Fruit fly (Drosophila melanogaster): ENCODE measurements around the gene Rsph1.

- TF ChIP-seq CG14655 (GFP tag; optimal IDR thresholded peaks at IDR 0.05) (no peak), CG8301 (tag; optimal IDR thresholded peaks at IDR 0.05) (no peak), Ets98B (GFP tag; IDR thresholded peaks at IDR 0.05) (no peak), CG32121 (GFP tag; IDR thresholded peaks at IDR 0.05) (no peak), CG17806 (tag; optimal IDR thresholded peaks at IDR 0.05) (no peak), Snoo (tag; optimal IDR thresholded peaks at IDR 0.05) (no peak), CG15710 (tag; optimal IDR thresholded peaks at IDR 0.05) (no peak), CG10348 (GFP tag; IDR thresholded peaks at IDR 0.05) (no peak), CG9948 (tag; optimal IDR thresholded peaks at IDR 0.05) (no peak), EcR (GFP tag; optimal IDR thresholded peaks at IDR 0.05) (no peak)
Measured at dm6 chr2L:13195822-13196221, 12.6 kb downstream of the Rsph1 start.
